Fruit fly (Drosophila melanogaster) S2 (cell line): ENCODE data around the gene rpk.

ENCODE experiments used
- CG8478 ChIP-seq: fragments of >200 bp; optimal IDR thresholded peaks from 2 replicates; lab custom pipeline; 2018
- CTCF ChIP-seq, 2 experiments: fragments of >200 bp; optimal IDR thresholded peaks; 2 replicates each; lab custom pipeline; 2018

DNA sequence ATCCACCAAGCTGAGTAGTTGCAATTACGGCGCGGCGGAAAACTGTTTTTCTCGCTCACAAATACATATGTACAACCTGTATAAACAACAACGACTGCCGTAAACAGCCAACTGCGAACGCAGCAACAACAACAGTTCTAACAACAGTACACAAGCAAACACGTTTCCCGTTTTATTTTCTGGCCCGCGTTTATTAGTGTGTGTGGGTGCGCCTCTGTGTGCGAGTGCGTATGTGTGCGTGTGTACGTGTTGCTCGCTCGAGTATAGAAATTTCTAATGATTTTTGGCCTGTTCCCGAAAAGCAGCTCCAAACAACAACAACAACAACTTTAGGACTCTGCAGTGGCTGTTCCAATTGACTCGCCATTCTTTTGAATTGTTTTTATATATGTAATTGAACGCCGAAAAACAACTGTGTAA is 14.2 kb downstream of the rpk start:
- TF ChIP-seq CG8478 (lab: Kevin White, UChicago) (no peak), CTCF (optimal IDR thresholded peaks at IDR 0.05; lab: Kevin White, UChicago) (no peak)
